Fruit fly (Drosophila melanogaster) whole organism, embryonic: ENCODE data around the gene lectin-29Ca.

Experiments
- Abd-B ChIP-seq: fragments of 200-800 bp; sonication (Bioruptor generic); optimal IDR thresholded peaks from 2 replicates; lab custom pipeline; 2018; ENCODE audit warnings: missing biosample characterization, mild to moderate bottlenecking, missing genetic modification characterization, moderate library complexity
- B-H2 ChIP-seq: fragments of 200-800 bp; sonication (Bioruptor generic); optimal IDR thresholded peaks from 2 replicates; lab custom pipeline; 2018; ENCODE audit warnings: missing biosample characterization, mild to moderate bottlenecking, missing genetic modification characterization
- CG12659 ChIP-seq: fragments of 200-800 bp; sonication (Bioruptor generic); optimal IDR thresholded peaks from 3 replicates; lab custom pipeline; 2017; ENCODE audit warnings: mild to moderate bottlenecking, missing biosample characterization, missing genetic modification reagents, missing genetic modification characterization
- CG12769 ChIP-seq: fragments of 200-800 bp; sonication (Bioruptor generic); optimal IDR thresholded peaks from 2 replicates; lab custom pipeline; 2019; ENCODE audit warnings: missing biosample characterization, mild to moderate bottlenecking, missing genetic modification characterization, moderate library complexity
- CG13287 ChIP-seq: fragments of 200-800 bp; sonication (Bioruptor generic); IDR thresholded peaks from 2 replicates; pipeline ENCODE4 v1.3.6; 2022; ENCODE audit warnings: missing biosample characterization, missing genetic modification characterization; ENCODE audit not compliant: partially characterized antibody
- CG13894 ChIP-seq: fragments of 200-800 bp; sonication (Bioruptor generic); optimal IDR thresholded peaks from 3 replicates; lab custom pipeline; 2018; ENCODE audit warnings: missing biosample characterization, mild to moderate bottlenecking, missing genetic modification characterization, moderate library complexity
- CG14014 ChIP-seq: fragments of 200-800 bp; sonication (Bioruptor generic); IDR thresholded peaks from 2 replicates; pipeline ENCODE4 v1.3.6; 2022; ENCODE audit warnings: missing biosample characterization, missing genetic modification characterization
- CG14965 ChIP-seq: fragments of 200-800 bp; sonication (Bioruptor generic); optimal IDR thresholded peaks from 2 replicates; lab custom pipeline; 2016; ENCODE audit warnings: missing biosample characterization, missing genetic modification characterization, borderline replicate concordance
- CG3065 ChIP-seq: fragments of 200-800 bp; sonication (Bioruptor generic); optimal IDR thresholded peaks from 2 replicates; lab custom pipeline; 2016; ENCODE audit warnings: missing biosample characterization, missing genetic modification characterization
- CG4328 ChIP-seq: fragments of 200-800 bp; sonication (Bioruptor generic); optimal IDR thresholded peaks from 3 replicates; lab custom pipeline; 2017; ENCODE audit warnings: missing biosample characterization, missing genetic modification reagents, missing genetic modification characterization
- CG6683 ChIP-seq: fragments of 200-800 bp; sonication (Bioruptor generic); optimal IDR thresholded peaks from 2 replicates; lab custom pipeline; 2017; ENCODE audit warnings: missing biosample characterization, mild to moderate bottlenecking, missing genetic modification characterization, missing genetic modification reagents
- CG8388 ChIP-seq: fragments of 200-800 bp; sonication (Bioruptor generic); optimal IDR thresholded peaks from 2 replicates; lab custom pipeline; 2019; ENCODE audit warnings: missing biosample characterization, mild to moderate bottlenecking, missing genetic modification characterization, moderate library complexity
- CG8944 ChIP-seq: fragments of 200-800 bp; sonication (Bioruptor generic); optimal IDR thresholded peaks from 3 replicates; lab custom pipeline; 2016; ENCODE audit warnings: missing biosample characterization, missing genetic modification characterization
- CG9817 ChIP-seq: fragments of 200-800 bp; sonication (Bioruptor generic); optimal IDR thresholded peaks from 2 replicates; lab custom pipeline; 2018; ENCODE audit warnings: missing biosample characterization, mild to moderate bottlenecking, missing genetic modification characterization, moderate library complexity
- Dad ChIP-seq: fragments of 200-800 bp; sonication (Bioruptor generic); optimal IDR thresholded peaks from 3 replicates; lab custom pipeline; 2016; ENCODE audit warnings: missing biosample characterization, missing genetic modification characterization
- Dbx ChIP-seq: fragments of 200-800 bp; sonication (Bioruptor generic); IDR thresholded peaks from 3 replicates; pipeline ENCODE4 v1.3.6; 2022; ENCODE audit warnings: missing biosample characterization, missing genetic modification characterization
- Deaf1 ChIP-seq: fragments of 200-800 bp; optimal IDR thresholded peaks from 3 replicates; lab custom pipeline; 2019; ENCODE audit warnings: missing biosample characterization, mild to moderate bottlenecking, missing genetic modification characterization, moderate library complexity
- Dref ChIP-seq: fragments of 200-800 bp; sonication (Bioruptor generic); IDR thresholded peaks from 2 replicates; pipeline ENCODE4 v1.3.6; 2022; ENCODE audit warnings: missing biosample characterization, missing genetic modification characterization
- Drgx ChIP-seq: fragments of 200-800 bp; sonication (Bioruptor generic); IDR thresholded peaks from 2 replicates; pipeline ENCODE4 v1.3.6; 2022; ENCODE audit warnings: missing biosample characterization, missing genetic modification characterization
- Eip74EF ChIP-seq, 2 experiments: fragments of 200-800 bp in 1 of 2; fragments of >200 bp in 1 of 2; sonication (Bioruptor generic) in 1 of 2; optimal IDR thresholded peaks; 2 replicates each; lab custom pipeline; 2017 to 2019; ENCODE audit warnings: missing biosample characterization in 2 of 2, missing genetic modification characterization in 2 of 2, mild to moderate bottlenecking in 1 of 2, moderate library complexity in 1 of 2
- Hr3 ChIP-seq: fragments of 200-800 bp; sonication (Bioruptor generic); optimal IDR thresholded peaks from 3 replicates; lab custom pipeline; 2016; ENCODE audit warnings: missing biosample characterization, missing genetic modification characterization
- Med ChIP-seq: fragments of 200-800 bp; sonication (Bioruptor generic); peaks from one replicate; lab custom pipeline; 2016; ENCODE audit warnings: missing biosample characterization, missing genetic modification characterization, mild to moderate bottlenecking, inconsistent platforms, moderate library complexity
- Neu2 ChIP-seq: fragments of 200-800 bp; sonication (Bioruptor generic); optimal IDR thresholded peaks from 3 replicates; lab custom pipeline; 2016; ENCODE audit warnings: missing biosample characterization, missing genetic modification characterization, borderline replicate concordance
- Oaz ChIP-seq: fragments of 200-800 bp; sonication (Bioruptor generic); IDR thresholded peaks from 2 replicates; pipeline ENCODE4 v1.3.6; 2022; ENCODE audit warnings: missing biosample characterization, missing genetic modification characterization
- Ptx1 ChIP-seq: fragments of 200-800 bp; sonication (Bioruptor generic); IDR thresholded peaks from 2 replicates; pipeline ENCODE4 v1.3.6; 2022; ENCODE audit warnings: missing biosample characterization, missing genetic modification characterization
- Tbp ChIP-seq: fragments of >200 bp; optimal IDR thresholded peaks from 2 replicates; lab custom pipeline; 2018; ENCODE audit warnings: missing biosample characterization, missing genetic modification characterization
- Xrp1 ChIP-seq: fragments of 200-800 bp; sonication (Bioruptor generic); IDR thresholded peaks from 2 replicates; pipeline ENCODE4 v1.3.6; 2022; ENCODE audit warnings: missing biosample characterization, missing genetic modification characterization
- ase ChIP-seq: fragments of 200-800 bp; sonication (Bioruptor generic); IDR thresholded peaks from 3 replicates; pipeline ENCODE4 v1.3.6; 2022; ENCODE audit warnings: missing biosample characterization, missing genetic modification characterization
- bcd ChIP-seq: fragments of 200-800 bp; sonication (Bioruptor generic); optimal IDR thresholded peaks from 2 replicates; lab custom pipeline; 2017; ENCODE audit warnings: missing biosample characterization, mild to moderate bottlenecking, missing genetic modification characterization
- btn ChIP-seq: fragments of 200-800 bp; sonication (Bioruptor generic); optimal IDR thresholded peaks from 2 replicates; lab custom pipeline; 2016; ENCODE audit warnings: missing biosample characterization, missing genetic modification characterization
- caup ChIP-seq: fragments of 200-800 bp; sonication (Bioruptor generic); optimal IDR thresholded peaks from 3 replicates; lab custom pipeline; 2017; ENCODE audit warnings: missing biosample characterization, mild to moderate bottlenecking, missing genetic modification characterization, moderate library complexity; ENCODE audit not compliant: severe bottlenecking
- crol ChIP-seq: fragments of 200-800 bp; sonication (Bioruptor generic); IDR thresholded peaks from 2 replicates; pipeline ENCODE4 v1.3.6; 2022; ENCODE audit warnings: missing biosample characterization, missing genetic modification characterization
- emc ChIP-seq: fragments of 200-800 bp; sonication (Bioruptor generic); optimal IDR thresholded peaks from 2 replicates; lab custom pipeline; 2016; ENCODE audit warnings: missing biosample characterization, missing genetic modification characterization
- gcm2 ChIP-seq: fragments of 200-800 bp; sonication (Bioruptor generic); optimal IDR thresholded peaks from 2 replicates; lab custom pipeline; 2016; ENCODE audit warnings: missing biosample characterization, missing genetic modification characterization
- hbn ChIP-seq: fragments of 200-800 bp; sonication (Bioruptor generic); IDR thresholded peaks from 2 replicates; pipeline ENCODE4 v1.3.6; 2022; ENCODE audit warnings: missing biosample characterization, missing genetic modification characterization; ENCODE audit not compliant: partially characterized antibody
- jumu ChIP-seq: fragments of 200-800 bp; sonication (Bioruptor generic); optimal IDR thresholded peaks from 3 replicates; lab custom pipeline; 2016; ENCODE audit warnings: missing biosample characterization, missing genetic modification characterization
- klu ChIP-seq: fragments of 200-800 bp; sonication (Bioruptor generic); IDR thresholded peaks from 2 replicates; pipeline ENCODE4 v1.3.6; 2022; ENCODE audit warnings: missing biosample characterization, missing genetic modification characterization
- lbe ChIP-seq: fragments of 200-800 bp; sonication (Bioruptor generic); optimal IDR thresholded peaks from 2 replicates; lab custom pipeline; 2016; ENCODE audit warnings: missing biosample characterization, mild to moderate bottlenecking, missing genetic modification characterization
- maf-S ChIP-seq: fragments of 200-800 bp; sonication (Bioruptor generic); optimal IDR thresholded peaks from 2 replicates; lab custom pipeline; 2016; ENCODE audit warnings: missing biosample characterization, missing genetic modification characterization
- mam ChIP-seq: fragments of 200-800 bp; sonication (Bioruptor generic); optimal IDR thresholded peaks from 3 replicates; lab custom pipeline; 2016; ENCODE audit warnings: missing biosample characterization, missing genetic modification characterization
- sens-2 ChIP-seq: fragments of 200-800 bp; sonication (Bioruptor generic); IDR thresholded peaks from 2 replicates; pipeline ENCODE4 v1.3.6; 2022; ENCODE audit warnings: missing biosample characterization, missing genetic modification characterization
- sim ChIP-seq: fragments of 200-800 bp; sonication (Bioruptor generic); IDR thresholded peaks from 2 replicates; pipeline ENCODE4 v1.3.6; 2022; ENCODE audit warnings: missing biosample characterization, missing genetic modification characterization
- sob ChIP-seq: fragments of 200-800 bp; sonication (Bioruptor generic); IDR thresholded peaks from 2 replicates; pipeline ENCODE4 v1.3.6; 2022; ENCODE audit warnings: missing biosample characterization, missing genetic modification characterization
- stwl ChIP-seq: fragments of 200-800 bp; sonication (Bioruptor generic); optimal IDR thresholded peaks from 3 replicates; lab custom pipeline; 2018; ENCODE audit warnings: missing biosample characterization, mild to moderate bottlenecking, missing genetic modification characterization, moderate library complexity
- sug ChIP-seq: fragments of 200-800 bp; optimal IDR thresholded peaks from 2 replicates; lab custom pipeline; 2019; ENCODE audit warnings: missing biosample characterization, mild to moderate bottlenecking, missing genetic modification characterization, moderate library complexity
- ttk ChIP-seq: fragments of 200-800 bp; sonication (Bioruptor generic); IDR thresholded peaks from 2 replicates; pipeline ENCODE4 v2.1.2; 2022; ENCODE audit warnings: missing biosample characterization, missing genetic modification characterization
- tx ChIP-seq: fragments of 200-800 bp; sonication (Bioruptor generic); optimal IDR thresholded peaks from 2 replicates; lab custom pipeline; 2016; ENCODE audit warnings: missing biosample characterization, missing genetic modification characterization
- vnd ChIP-seq: fragments of 200-800 bp; sonication (Bioruptor generic); IDR thresholded peaks from 3 replicates; pipeline ENCODE4 v1.3.6; 2022; ENCODE audit warnings: missing biosample characterization, missing genetic modification characterization; ENCODE audit not compliant: partially characterized antibody

The lectin-29Ca gene

DNA sequence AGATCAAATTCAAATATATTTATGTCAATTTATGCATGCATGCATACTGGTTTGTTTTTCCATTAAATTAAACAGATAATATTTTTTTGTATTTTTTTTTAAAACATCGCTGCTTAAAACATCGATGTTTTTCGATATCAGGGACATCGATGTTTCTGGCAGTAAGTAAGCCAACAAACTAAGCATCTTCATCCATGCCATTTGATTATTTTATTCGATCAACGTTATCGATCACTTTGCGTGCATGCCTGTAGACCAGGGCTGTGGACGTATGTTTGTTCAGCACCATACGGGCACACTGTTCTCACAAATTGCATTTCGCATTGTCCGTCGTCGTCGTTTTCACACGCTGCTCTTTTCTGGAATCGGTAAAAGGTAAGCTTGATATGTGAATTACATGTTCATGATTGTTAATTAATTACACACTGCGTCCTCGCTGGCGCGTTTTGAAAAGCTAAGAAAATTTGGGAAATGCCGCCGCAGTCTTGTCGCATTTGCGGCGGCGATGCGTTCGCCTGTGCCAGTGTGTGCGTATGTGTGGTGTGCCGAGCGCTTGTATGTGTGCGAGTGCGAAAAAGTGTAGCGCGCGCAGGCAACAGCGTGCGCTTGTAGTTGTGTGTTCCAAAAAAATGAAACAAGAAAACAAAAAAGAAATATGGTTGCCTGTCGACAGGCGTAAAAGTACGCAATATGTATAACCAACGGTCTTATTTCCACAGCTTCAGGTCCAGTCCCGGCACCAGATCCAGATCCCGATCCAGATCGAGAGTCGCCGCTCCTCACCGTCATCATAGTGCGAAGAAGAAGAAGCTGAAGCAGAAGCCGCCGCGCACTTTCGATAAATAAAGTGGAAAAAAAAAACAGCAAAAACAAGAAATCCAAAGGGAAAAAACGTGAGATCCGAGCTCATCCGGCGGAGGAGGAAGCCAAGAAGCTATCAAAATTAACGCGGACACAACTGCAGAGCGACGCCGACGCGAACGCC, 9.5 kb upstream of the lectin-29Ca start, which contains the start of gene emb (continued):
- TF ChIP-seq Oaz (GFP tag; lab: Robert Waterston, UW): no peak
- TF ChIP-seq Drgx (GFP tag; lab: Robert Waterston, UW): peak; percentile 39; the same call in 1 of the 2 replicates
- no peak for TF ChIP-seq Eip74EF (GFP tag; optimal IDR thresholded peaks at IDR 0.05; lab: Kevin White, UChicago)
- peak; percentile 37; the same call in 1 of the 2 replicates for TF ChIP-seq Xrp1 (GFP tag; lab: Robert Waterston, UW)
- peak; percentile 26 for TF ChIP-seq gcm2
- TF ChIP-seq mam: peak; percentile 62
- TF ChIP-seq Deaf1 (tag; lab: Kevin White, UChicago): no peak
- TF ChIP-seq sens-2 (GFP tag; lab: Robert Waterston, UW): no peak
- TF ChIP-seq Dref (GFP tag; lab: Robert Waterston, UW): peak; percentile 99
- no peak for TF ChIP-seq ttk (GFP tag; lab: Robert Waterston, UW)
- TF ChIP-seq btn (GFP tag; lab: Kevin White, UChicago): no peak
- peak; percentile 57; the same call in 1 of the 2 replicates for TF ChIP-seq sob (GFP tag; lab: Robert Waterston, UW)
- TF ChIP-seq Abd-B: no peak
- TF ChIP-seq CG8388 (GFP tag; lab: Kevin White, UChicago): peak; percentile 4
- TF ChIP-seq vnd (GFP tag; lab: Robert Waterston, UW): peak; percentile 97
- TF ChIP-seq crol (GFP tag; lab: Robert Waterston, UW): no peak
- no peak for TF ChIP-seq sim (GFP tag; lab: Robert Waterston, UW)
- no peak for TF ChIP-seq CG14965 (GFP tag; lab: Kevin White, UChicago)
- TF ChIP-seq CG3065 (GFP tag; lab: Kevin White, UChicago): no peak
- no peak for TF ChIP-seq ase
- no peak for TF ChIP-seq CG13894 (tag; lab: Kevin White, UChicago)
- TF ChIP-seq bcd (GFP tag; lab: Kevin White, UChicago): peak; percentile 68
- 0 out of 2 replicates have a peak, but pooled peaks have one; percentile 19 for TF ChIP-seq CG14014
- TF ChIP-seq CG6683 (GFP tag; lab: Kevin White, UChicago): no peak
- TF ChIP-seq lbe (GFP tag; lab: Kevin White, UChicago): peak; percentile 7
- no peak for TF ChIP-seq CG12769 (tag; lab: Kevin White, UChicago)
- TF ChIP-seq Ptx1 (GFP tag; lab: Robert Waterston, UW): 0 out of 2 replicates have a peak, but pooled peaks have one; percentile 2
- peak; percentile 40 for TF ChIP-seq CG4328
- peak; percentile 64 for TF ChIP-seq B-H2 (GFP tag; lab: Kevin White, UChicago)
- peak; percentile 93 for TF ChIP-seq Med (GFP tag; lab: Kevin White, UChicago)
- peak; percentile 52 for TF ChIP-seq Dad (GFP tag; lab: Kevin White, UChicago)
- TF ChIP-seq hbn: peak; percentile 80
- peak; percentile 58 for TF ChIP-seq jumu (GFP tag; lab: Kevin White, UChicago)
- TF ChIP-seq tx (GFP tag; lab: Kevin White, UChicago): peak; percentile 44
- peak; percentile 98 for TF ChIP-seq stwl
- TF ChIP-seq emc (GFP tag; lab: Kevin White, UChicago): no peak
- TF ChIP-seq CG9817 (tag; lab: Kevin White, UChicago): peak; percentile 29
- TF ChIP-seq caup (GFP tag; lab: Kevin White, UChicago): peak; percentile 36
- TF ChIP-seq Hr3 (GFP tag; lab: Kevin White, UChicago): peak; percentile 43
- TF ChIP-seq maf-S (GFP tag; lab: Kevin White, UChicago): peak; percentile 30
- TF ChIP-seq Neu2 (GFP tag; lab: Kevin White, UChicago): no peak
- TF ChIP-seq CG8944: no peak
- peak; percentile 93 for TF ChIP-seq CG12659
- TF ChIP-seq sug: no peak
- no peak for TF ChIP-seq Tbp
- TF ChIP-seq klu: no peak
- TF ChIP-seq Dbx (GFP tag; lab: Robert Waterston, UW): 0 out of 3 replicates have a peak, but pooled peaks have one; percentile 57
- peak; percentile 93 for TF ChIP-seq CG13287
